Worm (Caenorhabditis elegans) whole organism, young adult: Measurements from ENCODE around the gene H03G16.7.

Experiments used
- F49E8.2 ChIP-seq: sonication (generic microtip); optimal IDR thresholded peaks from 3 replicates; lab custom pipeline; 2017; ENCODE audit warnings: missing genetic modification characterization, mild to moderate bottlenecking, missing compliant biosample characterization, antibody characterized with exemption, moderate library complexity; ENCODE audit not compliant: insufficient read depth
- T07F8.4 ChIP-seq: sonication (generic microtip); optimal IDR thresholded peaks from 2 replicates; lab custom pipeline; 2016; ENCODE audit warnings: mild to moderate bottlenecking, missing genetic modification characterization, moderate library complexity, missing compliant biosample characterization
- bed-1 ChIP-seq: fragments of 200-800 bp; sonication (Bioruptor generic); IDR thresholded peaks from 2 replicates; pipeline ENCODE4 v1.3.6; 2022; ENCODE audit warnings: missing genetic modification reagents, missing genetic modification characterization, missing compliant biosample characterization
- nfya-2 ChIP-seq: fragments of 200-800 bp; sonication (Bioruptor generic); IDR thresholded peaks from 2 replicates; pipeline ENCODE4 v1.3.6; 2022; ENCODE audit warnings: missing genetic modification reagents, missing genetic modification characterization, missing compliant biosample characterization

DNA sequence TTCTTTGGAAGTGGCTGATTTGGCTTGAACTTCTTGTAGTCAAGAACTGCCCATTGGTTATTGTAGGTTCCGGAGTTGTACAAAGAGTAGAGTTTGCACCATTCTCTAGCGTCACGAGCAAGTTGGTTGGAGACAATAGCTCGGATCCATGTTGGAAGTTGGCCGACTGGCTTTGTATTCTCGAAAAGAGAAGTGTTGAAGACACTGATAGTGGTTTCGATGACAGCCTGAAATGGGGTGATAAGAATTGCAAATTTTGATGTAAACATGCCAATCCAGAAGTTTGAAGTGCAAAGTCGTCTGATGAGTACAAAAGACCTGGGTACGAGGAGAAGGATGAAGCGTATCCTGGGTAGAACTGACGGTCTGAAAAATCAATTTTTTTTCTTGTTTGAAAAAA, 40.5 kb upstream of the H03G16.7 start:
- TF ChIP-seq nfya-2 (GFP tag; lab: Robert Waterston, UW) (no peak), T07F8.4 (tag; lab: Kevin White, UChicago) (no peak), F49E8.2 (tag; lab: Kevin White, UChicago) (no peak), bed-1 (no peak)
